Fruit fly (Drosophila melanogaster): Measurements from ENCODE around the gene opm.

DNA sequence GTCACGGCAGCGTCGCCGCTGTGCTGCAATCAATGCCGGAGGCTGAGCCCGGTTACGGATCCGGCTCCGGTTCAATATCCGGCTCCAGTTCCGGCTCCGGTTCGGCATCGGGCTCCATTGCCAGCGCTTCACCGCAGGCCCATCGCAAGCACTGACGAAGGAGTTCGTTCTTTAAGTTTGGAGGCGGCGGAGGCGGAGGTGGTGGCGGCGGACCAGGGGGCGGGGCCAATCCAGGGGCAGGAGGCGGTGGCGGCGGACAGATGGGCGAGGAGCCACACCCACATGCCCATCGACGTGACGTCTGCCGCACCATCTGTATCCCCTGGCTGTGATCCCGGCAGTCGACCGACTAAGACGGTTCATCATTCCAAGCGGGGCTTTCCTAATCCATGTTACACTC is 45.7 kb upstream of the opm start:
- no peak for TF ChIP-seq Myc (optimal IDR thresholded peaks at IDR 0.05)
- no peak for TF ChIP-seq psq (optimal IDR thresholded peaks at IDR 0.05)
- TF ChIP-seq insv (optimal IDR thresholded peaks at IDR 0.05) = no peak
- no peak for TF ChIP-seq Sin3A (optimal IDR thresholded peaks at IDR 0.05)
- TF ChIP-seq ttk (optimal IDR thresholded peaks at IDR 0.05) = no peak
